Worm (Caenorhabditis elegans) whole organism, early embryonic: ENCODE results near the gene aaim-1.
A peak's percentile ranks its signal among the peaks of the same experiment; 100 is the strongest.

Source experiments
- B0310.2 ChIP-seq: sonication (generic microtip); optimal IDR thresholded peaks from 2 replicates; lab custom pipeline; 2016; ENCODE audit warnings: mild to moderate bottlenecking, missing genetic modification characterization, missing compliant biosample characterization
- F13C5.2 ChIP-seq: sonication (generic microtip); optimal IDR thresholded peaks from 2 replicates; lab custom pipeline; 2017; ENCODE audit warnings: mild to moderate bottlenecking, missing genetic modification characterization, inconsistent platforms, missing compliant biosample characterization
- aly-1 ChIP-seq: sonication (generic microtip); optimal IDR thresholded peaks from 2 replicates; lab custom pipeline; 2016; ENCODE audit warnings: missing genetic modification characterization, missing compliant biosample characterization
- ama-1 ChIP-seq: fragments of 150-350 bp; optimal IDR thresholded peaks from 2 replicates; lab custom pipeline; 2014
- ceh-13 ChIP-seq: fragments of 200-800 bp; sonication (Bioruptor generic); optimal IDR thresholded peaks from 2 replicates; lab custom pipeline; 2018; ENCODE audit warnings: mild to moderate bottlenecking, missing genetic modification characterization, missing compliant biosample characterization
- ceh-36 ChIP-seq: sonication (generic microtip); optimal IDR thresholded peaks from 2 replicates; lab custom pipeline; 2016; ENCODE audit warnings: missing genetic modification characterization, inconsistent platforms, missing compliant biosample characterization
- ets-7 ChIP-seq: sonication (generic microtip); optimal IDR thresholded peaks from 2 replicates; lab custom pipeline; 2016; ENCODE audit warnings: missing genotype, missing genetic modification characterization, missing compliant biosample characterization
- flt-1 ChIP-seq: fragments of 200-800 bp; sonication (Bioruptor generic); IDR thresholded peaks from 2 replicates; pipeline ENCODE4 v1.3.6; 2022; ENCODE audit warnings: missing genetic modification characterization, missing compliant biosample characterization
- hmbx-1 ChIP-seq: sonication (generic microtip); optimal IDR thresholded peaks from 2 replicates; lab custom pipeline; 2016; ENCODE audit warnings: mild to moderate bottlenecking, missing genetic modification characterization, missing compliant biosample characterization
- hmg-4 ChIP-seq: fragments of 200-800 bp; sonication (Bioruptor generic); optimal IDR thresholded peaks from 2 replicates; lab custom pipeline; 2018; ENCODE audit warnings: mild to moderate bottlenecking, missing genetic modification characterization, missing compliant biosample characterization
- hnd-1 ChIP-seq: sonication (generic microtip); optimal IDR thresholded peaks from 2 replicates; lab custom pipeline; 2016; ENCODE audit warnings: missing genetic modification characterization, missing compliant biosample characterization
- pes-1 ChIP-seq: fragments of 200-800 bp; sonication (Bioruptor generic); IDR thresholded peaks from 2 replicates; pipeline ENCODE4 v1.3.6; 2022; ENCODE audit warnings: missing genetic modification reagents, missing genetic modification characterization, missing compliant biosample characterization
- scrt-1 ChIP-seq: fragments of 200-800 bp; sonication (Bioruptor generic); IDR thresholded peaks from 2 replicates; pipeline ENCODE4 v1.3.6; 2022; ENCODE audit warnings: missing genetic modification characterization, missing compliant biosample characterization
- sea-1 ChIP-seq: fragments of 200-800 bp; sonication (Bioruptor generic); conservative IDR thresholded peaks from 2 replicates; pipeline ENCODE4 v1.3.6; 2022; ENCODE audit warnings: missing genetic modification characterization, missing compliant biosample characterization
- tbx-11 ChIP-seq: fragments of 200-800 bp; sonication (Bioruptor generic); IDR thresholded peaks from 2 replicates; pipeline ENCODE4 v1.3.6; 2022; ENCODE audit warnings: missing genetic modification characterization, missing compliant biosample characterization
- tbx-37 ChIP-seq: fragments of 200-800 bp; sonication (Bioruptor generic); conservative IDR thresholded peaks from 2 replicates; pipeline ENCODE4 v1.3.6; 2022; ENCODE audit warnings: missing genetic modification reagents, missing genetic modification characterization, missing compliant biosample characterization
- tra-4 ChIP-seq: sonication (generic microtip); optimal IDR thresholded peaks from 2 replicates; lab custom pipeline; 2017; ENCODE audit warnings: missing genetic modification characterization, missing compliant biosample characterization

The aaim-1 gene

DNA sequence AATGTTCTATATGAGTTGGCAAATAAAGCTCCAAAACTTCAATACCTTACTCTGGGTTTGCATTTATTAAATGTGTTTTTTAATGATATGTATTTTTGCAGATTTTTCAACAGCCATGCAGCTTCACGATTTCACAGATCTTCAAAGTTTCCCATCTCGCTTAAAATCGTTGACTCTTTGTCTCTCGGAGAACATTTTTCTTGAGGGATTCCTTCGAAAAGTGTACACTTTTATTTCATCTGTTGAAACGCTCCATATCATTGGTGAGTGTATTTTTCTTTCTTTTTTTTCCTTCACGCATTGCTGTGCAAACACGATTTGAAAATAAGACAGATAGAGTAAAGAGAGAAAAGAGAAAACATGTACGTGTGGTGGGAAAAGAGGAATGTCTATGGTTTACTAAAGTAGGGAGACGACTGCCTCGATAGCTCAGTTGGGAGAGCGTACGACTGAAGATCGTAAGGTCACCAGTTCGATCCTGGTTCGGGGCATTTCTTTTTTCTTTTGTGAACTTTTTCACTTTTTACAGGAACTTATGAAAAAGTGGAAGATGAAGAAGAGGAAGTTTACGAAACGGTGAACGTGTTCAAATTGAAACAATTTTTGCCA is 31.1 kb upstream of the aaim-1 start:
- TF ChIP-seq F13C5.2 (tag; lab: Kevin White, UChicago) (peak; percentile 85), ceh-13 (GFP tag; lab: Kevin White, UChicago) (peak; percentile 71), hmg-4 (no peak), aly-1 (peak; percentile 94), sea-1 (GFP tag; lab: Robert Waterston, UW) (peak; percentile 93), hnd-1 (tag; lab: Kevin White, UChicago) (peak; percentile 86), ets-7 (tag; lab: Kevin White, UChicago) (peak; percentile 83), ama-1 (lab: Kevin White, UChicago) (no peak), B0310.2 (tag; lab: Kevin White, UChicago) (peak; percentile 79), flt-1 (GFP tag; lab: Robert Waterston, UW) (peak; percentile 95), tbx-11 (GFP tag; lab: Robert Waterston, UW) (peak; percentile 92), ceh-36 (tag; lab: Kevin White, UChicago) (peak; percentile 84), tra-4 (tag; lab: Kevin White, UChicago) (peak; percentile 39), scrt-1 (GFP tag; lab: Robert Waterston, UW) (peak; percentile 96), pes-1 (GFP tag; lab: Robert Waterston, UW) (peak; percentile 95), tbx-37 (peak; percentile 96), hmbx-1 (tag; lab: Kevin White, UChicago) (peak; percentile 59)

DNA sequence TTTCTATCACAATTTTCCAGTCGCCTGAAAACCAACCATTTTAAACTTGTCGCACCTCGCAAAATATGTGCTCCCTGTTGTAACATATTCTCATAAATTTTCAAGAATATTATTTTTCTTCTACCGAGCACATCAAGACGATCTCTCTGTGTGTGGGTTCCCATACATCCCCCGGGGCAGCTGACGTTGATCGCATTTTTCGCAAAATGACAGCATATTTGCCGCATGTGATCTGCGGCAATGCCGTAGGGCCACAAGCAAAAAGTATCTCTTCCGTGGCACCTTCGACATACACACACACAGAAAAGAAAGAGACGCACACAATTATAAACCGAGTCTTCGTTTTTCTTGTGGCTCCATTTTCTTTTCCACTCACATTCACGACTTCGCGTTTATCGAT is 29.4 kb upstream of the aaim-1 start:
- no peak for TF ChIP-seq tbx-11 (GFP tag; lab: Robert Waterston, UW)
- no peak for TF ChIP-seq flt-1 (GFP tag; lab: Robert Waterston, UW)
- TF ChIP-seq ceh-13 (GFP tag; lab: Kevin White, UChicago), result no peak
- TF ChIP-seq B0310.2 (tag; lab: Kevin White, UChicago), result no peak
- no peak for TF ChIP-seq tra-4 (tag; lab: Kevin White, UChicago)
- no peak for TF ChIP-seq sea-1 (GFP tag; lab: Robert Waterston, UW)
- no peak for TF ChIP-seq hmbx-1 (tag; lab: Kevin White, UChicago)
- TF ChIP-seq hnd-1 (tag; lab: Kevin White, UChicago), result no peak
- TF ChIP-seq tbx-37, result no peak
- TF ChIP-seq aly-1, result no peak
- TF ChIP-seq hmg-4, result no peak
- no peak for TF ChIP-seq F13C5.2 (tag; lab: Kevin White, UChicago)
- no peak for TF ChIP-seq ama-1 (lab: Kevin White, UChicago)
- TF ChIP-seq pes-1 (GFP tag; lab: Robert Waterston, UW), result no peak
- TF ChIP-seq scrt-1 (GFP tag; lab: Robert Waterston, UW), result no peak
- no peak for TF ChIP-seq ets-7 (tag; lab: Kevin White, UChicago)
- TF ChIP-seq ceh-36 (tag; lab: Kevin White, UChicago), result no peak

DNA sequence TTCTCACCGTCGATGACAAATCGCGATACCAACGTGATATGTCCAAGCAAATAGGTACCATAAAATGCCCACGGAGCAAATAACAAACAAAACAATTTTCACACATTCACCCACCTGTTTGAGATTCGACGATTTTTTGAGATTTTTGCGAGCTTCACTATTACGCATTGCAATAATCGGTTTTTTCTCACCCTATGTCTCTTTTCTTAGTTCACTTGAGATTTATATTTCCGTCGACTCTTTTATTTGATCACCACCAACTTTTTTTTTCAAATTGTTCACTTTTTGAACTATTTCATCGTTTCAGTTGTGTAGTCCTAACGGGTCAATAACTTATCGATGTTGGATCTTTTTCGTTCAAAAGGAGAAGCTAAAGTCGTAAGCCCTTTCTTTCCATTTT is 26.3 kb upstream of the aaim-1 start, which contains the start of gene fbxl-4:
fbxl-4 (plus strand) TSS at position 301 of the 400 bp plus-strand sequence.
- TF ChIP-seq aly-1 (no peak), ceh-13 (GFP tag; lab: Kevin White, UChicago) (no peak), F13C5.2 (tag; lab: Kevin White, UChicago) (no peak), scrt-1 (GFP tag; lab: Robert Waterston, UW) (no peak), tbx-37 (no peak), ets-7 (tag; lab: Kevin White, UChicago) (no peak), ama-1 (lab: Kevin White, UChicago) (no peak), flt-1 (GFP tag; lab: Robert Waterston, UW) (no peak), hmg-4 (no peak), hnd-1 (tag; lab: Kevin White, UChicago) (no peak), tra-4 (tag; lab: Kevin White, UChicago) (no peak), ceh-36 (tag; lab: Kevin White, UChicago) (no peak), sea-1 (GFP tag; lab: Robert Waterston, UW) (no peak), B0310.2 (tag; lab: Kevin White, UChicago) (no peak), tbx-11 (GFP tag; lab: Robert Waterston, UW) (no peak), pes-1 (GFP tag; lab: Robert Waterston, UW) (no peak), hmbx-1 (tag; lab: Kevin White, UChicago) (no peak)

ce11 chrX:6583385-6583784 is 21.2 kb upstream of the aaim-1 start:
- no peak for TF ChIP-seq hmbx-1 (tag; lab: Kevin White, UChicago)
- TF ChIP-seq aly-1, result no peak
- no peak for TF ChIP-seq B0310.2 (tag; lab: Kevin White, UChicago)
- TF ChIP-seq tra-4 (tag; lab: Kevin White, UChicago), result no peak
- no peak for TF ChIP-seq ceh-36 (tag; lab: Kevin White, UChicago)
- TF ChIP-seq F13C5.2 (tag; lab: Kevin White, UChicago), result no peak
- no peak for TF ChIP-seq hnd-1 (tag; lab: Kevin White, UChicago)
- TF ChIP-seq sea-1 (GFP tag; lab: Robert Waterston, UW), result no peak
- no peak for TF ChIP-seq ceh-13 (GFP tag; lab: Kevin White, UChicago)
- TF ChIP-seq tbx-37, result no peak
- TF ChIP-seq flt-1 (GFP tag; lab: Robert Waterston, UW), result no peak
- no peak for TF ChIP-seq scrt-1 (GFP tag; lab: Robert Waterston, UW)
- TF ChIP-seq ama-1 (lab: Kevin White, UChicago), result no peak
- TF ChIP-seq ets-7 (tag; lab: Kevin White, UChicago), result no peak
- TF ChIP-seq tbx-11 (GFP tag; lab: Robert Waterston, UW), result no peak

ce11 chrX:6575992-6576391 is 13.8 kb upstream of the aaim-1 start:
- TF ChIP-seq tra-4 (tag; lab: Kevin White, UChicago) (no peak), scrt-1 (GFP tag; lab: Robert Waterston, UW) (no peak), B0310.2 (tag; lab: Kevin White, UChicago) (no peak), tbx-37 (no peak), hnd-1 (tag; lab: Kevin White, UChicago) (no peak), hmg-4 (no peak), ceh-13 (GFP tag; lab: Kevin White, UChicago) (no peak), pes-1 (GFP tag; lab: Robert Waterston, UW) (no peak), aly-1 (no peak), ceh-36 (tag; lab: Kevin White, UChicago) (no peak), ets-7 (tag; lab: Kevin White, UChicago) (no peak), F13C5.2 (tag; lab: Kevin White, UChicago) (no peak), hmbx-1 (tag; lab: Kevin White, UChicago) (no peak), flt-1 (GFP tag; lab: Robert Waterston, UW) (no peak), ama-1 (lab: Kevin White, UChicago) (no peak), sea-1 (GFP tag; lab: Robert Waterston, UW) (no peak), tbx-11 (GFP tag; lab: Robert Waterston, UW) (no peak)
